Fruit fly (Drosophila melanogaster) whole organism, embryonic: ENCODE measurements around the gene CG33120.

ENCODE experiments used
- cwo ChIP-seq: fragments of 200-800 bp; sonication (Bioruptor generic); optimal IDR thresholded peaks from 3 replicates; lab custom pipeline; 2017; ENCODE audit warnings: missing biosample characterization, missing genetic modification characterization, mild to moderate bottlenecking, moderate library complexity, missing genetic modification reagents
- sens ChIP-seq: fragments of 200-800 bp; sonication (Bioruptor generic); peaks from one replicate; lab custom pipeline; 2016; ENCODE audit warnings: missing biosample characterization, missing genetic modification characterization

DNA sequence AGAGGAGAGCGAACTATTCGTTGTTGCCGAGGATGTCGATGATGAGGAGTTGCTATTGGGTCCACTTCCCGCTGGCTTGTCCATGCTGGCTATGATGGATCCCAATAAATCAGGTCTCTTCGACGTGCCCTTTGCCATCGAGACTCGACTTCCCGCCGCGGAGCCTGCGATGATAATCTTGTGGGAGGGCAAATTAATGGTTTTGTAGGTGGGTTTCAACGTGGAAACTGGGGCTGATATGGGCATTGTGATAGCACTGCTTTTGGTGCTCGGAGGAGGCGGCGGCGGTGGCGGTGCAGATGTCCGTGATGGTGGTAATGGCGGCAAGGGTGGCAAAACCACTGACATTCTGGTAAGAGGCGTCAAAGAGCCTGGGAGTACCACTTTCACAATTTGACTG is 9.9 kb downstream of the CG33120 start:
- no peak for TF ChIP-seq cwo
- TF ChIP-seq sens = no peak
